Worm (Caenorhabditis elegans): ENCODE data around the gene srg-10.

ce11 chrIII:4653912-4654311 is 23.7 kb upstream of the srg-10 start:
- TF ChIP-seq egl-27 (tag; optimal IDR thresholded peaks at IDR 0.05) (no peak), elt-2 (tag; optimal IDR thresholded peaks at IDR 0.05) (peak; percentile 0), ama-1 (optimal IDR thresholded peaks at IDR 0.05) (no peak)

All from whole organism, L1 larva.